Worm (Caenorhabditis elegans) whole organism, young adult: ENCODE results near the gene Y54G2A.77.
"Not testable (repeated sequence)": the region's sequence is repeated elsewhere in the genome, so short reads cannot be mapped to it uniquely, and the experiment has no call there.

Source experiments
- B0019.2 ChIP-seq: fragments of 200-800 bp; sonication (Bioruptor generic); conservative IDR thresholded peaks from 2 replicates; pipeline ENCODE4 v1.3.6; 2022; ENCODE audit warnings: missing genetic modification reagents, missing genetic modification characterization, missing compliant biosample characterization
- B0261.1 ChIP-seq: sonication (generic microtip); optimal IDR thresholded peaks from 2 replicates; lab custom pipeline; 2016; ENCODE audit warnings: mild to moderate bottlenecking, missing genetic modification characterization, moderate library complexity, missing compliant biosample characterization
- C17E4.6 ChIP-seq: fragments of 200-800 bp; sonication (Bioruptor generic); IDR thresholded peaks from 2 replicates; pipeline ENCODE4 v1.3.6; 2022; ENCODE audit warnings: missing genetic modification reagents, missing genetic modification characterization, missing compliant biosample characterization
- D2030.7 ChIP-seq: fragments of 200-800 bp; sonication (Bioruptor generic); IDR thresholded peaks from 2 replicates; pipeline ENCODE4 v1.3.6; 2022; ENCODE audit warnings: missing genetic modification reagents, missing genetic modification characterization, missing compliant biosample characterization
- F33H1.4 ChIP-seq: fragments of 200-800 bp; sonication (Bioruptor generic); IDR thresholded peaks from 2 replicates; pipeline ENCODE4 v1.3.6; 2022; ENCODE audit warnings: missing genetic modification reagents, missing genetic modification characterization, missing compliant biosample characterization
- F39B2.1 ChIP-seq: fragments of 200-800 bp; sonication (Bioruptor generic); IDR thresholded peaks from 2 replicates; pipeline ENCODE4 v1.3.6; 2022; ENCODE audit warnings: missing genetic modification reagents, missing genetic modification characterization, missing compliant biosample characterization
- K11D2.4 ChIP-seq: fragments of 200-800 bp; sonication (Bioruptor generic); IDR thresholded peaks from 2 replicates; pipeline ENCODE4 v1.3.6; 2022; ENCODE audit warnings: missing genetic modification reagents, missing genetic modification characterization, missing compliant biosample characterization
- Y53F4B.3 ChIP-seq: fragments of 200-800 bp; sonication (Bioruptor generic); IDR thresholded peaks from 2 replicates; pipeline ENCODE4 v1.3.6; 2022; ENCODE audit warnings: missing genetic modification reagents, missing genetic modification characterization, missing compliant biosample characterization
- Y53G8AR.9 ChIP-seq: fragments of 200-800 bp; sonication (Bioruptor generic); conservative IDR thresholded peaks from 2 replicates; pipeline ENCODE4 v1.3.6; 2022; ENCODE audit warnings: missing genetic modification reagents, missing genetic modification characterization, missing compliant biosample characterization
- Y56A3A.18 ChIP-seq: fragments of 200-800 bp; sonication (Bioruptor generic); IDR thresholded peaks from 2 replicates; pipeline ENCODE4 v1.3.6; 2022; ENCODE audit warnings: missing genetic modification reagents, missing genetic modification characterization, missing compliant biosample characterization
- aptf-2 ChIP-seq: fragments of 200-800 bp; sonication (Bioruptor generic); conservative IDR thresholded peaks from 2 replicates; pipeline ENCODE4 v1.3.6; 2022; ENCODE audit warnings: missing genetic modification reagents, missing genetic modification characterization, missing compliant biosample characterization
- aptf-3 ChIP-seq: fragments of 200-800 bp; sonication (Bioruptor generic); IDR thresholded peaks from 2 replicates; pipeline ENCODE4 v1.3.6; 2022; ENCODE audit warnings: missing genetic modification characterization, missing compliant biosample characterization
- attf-3 ChIP-seq: fragments of 200-800 bp; sonication (Bioruptor generic); conservative IDR thresholded peaks from 2 replicates; pipeline ENCODE4 v1.3.6; 2022; ENCODE audit warnings: missing genetic modification reagents, missing genetic modification characterization, missing compliant biosample characterization
- attf-6 ChIP-seq: fragments of 200-800 bp; sonication (Bioruptor generic); IDR thresholded peaks from 2 replicates; pipeline ENCODE4 v1.3.6; 2022; ENCODE audit warnings: missing genetic modification reagents, missing genetic modification characterization, missing compliant biosample characterization
- bed-1 ChIP-seq: fragments of 200-800 bp; sonication (Bioruptor generic); IDR thresholded peaks from 2 replicates; pipeline ENCODE4 v1.3.6; 2022; ENCODE audit warnings: missing genetic modification reagents, missing genetic modification characterization, missing compliant biosample characterization
- cebp-1 ChIP-seq, 2 experiments: fragments of 200-800 bp in 1 of 2; sonication (Bioruptor generic) in 1 of 2; sonication (generic microtip) in 1 of 2; IDR thresholded peaks in 1 of 2; optimal IDR thresholded peaks in 1 of 2; 2 replicates each; pipeline versions ENCODE4 v1.3.6 to Lab custom; 2017 to 2022; ENCODE audit warnings: missing compliant biosample characterization in 2 of 2, missing genetic modification characterization in 2 of 2, mild to moderate bottlenecking in 1 of 2, missing genetic modification reagents in 1 of 2, moderate library complexity in 1 of 2
- cebp-2 ChIP-seq: fragments of 200-800 bp; sonication (Bioruptor generic); IDR thresholded peaks from 2 replicates; pipeline ENCODE4 v1.3.6; 2022; ENCODE audit warnings: missing genetic modification characterization, missing compliant biosample characterization
- ceh-100 ChIP-seq: fragments of 200-800 bp; sonication (Bioruptor generic); IDR thresholded peaks from 2 replicates; pipeline ENCODE4 v1.3.6; 2022; ENCODE audit warnings: missing genetic modification reagents, missing genetic modification characterization, missing compliant biosample characterization
- ceh-40 ChIP-seq: fragments of 200-800 bp; sonication (Bioruptor generic); IDR thresholded peaks from 2 replicates; pipeline ENCODE4 v1.3.6; 2022; ENCODE audit warnings: missing genetic modification characterization, missing compliant biosample characterization
- ceh-58 ChIP-seq: fragments of 200-800 bp; sonication (Bioruptor generic); IDR thresholded peaks from 2 replicates; pipeline ENCODE4 v1.3.6; 2022; ENCODE audit warnings: missing genetic modification characterization, missing compliant biosample characterization
- die-1 ChIP-seq: sonication (generic microtip); optimal IDR thresholded peaks from 2 replicates; lab custom pipeline; 2016; ENCODE audit warnings: missing genotype, mild to moderate bottlenecking, missing genetic modification characterization, missing compliant biosample characterization
- dox-1 ChIP-seq: fragments of 200-800 bp; sonication (Bioruptor generic); IDR thresholded peaks from 2 replicates; pipeline ENCODE4 v1.3.6; 2022; ENCODE audit warnings: missing genetic modification reagents, missing genetic modification characterization, missing compliant biosample characterization
- egl-44 ChIP-seq: fragments of 200-800 bp; sonication (Bioruptor generic); IDR thresholded peaks from 2 replicates; pipeline ENCODE4 v1.3.6; 2022; ENCODE audit warnings: missing genetic modification reagents, missing genetic modification characterization, missing compliant biosample characterization
- ekl-4 ChIP-seq: fragments of 200-800 bp; sonication (Bioruptor generic); IDR thresholded peaks from 2 replicates; pipeline ENCODE4 v1.3.6; 2022; ENCODE audit warnings: missing genetic modification reagents, missing genetic modification characterization, missing compliant biosample characterization
- hmg-1.2 ChIP-seq: fragments of 200-800 bp; sonication (Bioruptor generic); IDR thresholded peaks from 2 replicates; pipeline ENCODE4 v1.3.6; 2022; ENCODE audit warnings: missing genetic modification reagents, missing genetic modification characterization, missing compliant biosample characterization
- hmg-20 ChIP-seq: fragments of 200-800 bp; sonication (Bioruptor generic); IDR thresholded peaks from 2 replicates; pipeline ENCODE4 v1.3.6; 2022; ENCODE audit warnings: missing genetic modification reagents, missing genetic modification characterization, missing compliant biosample characterization
- hsf-1 ChIP-seq: fragments of 200-800 bp; sonication (Bioruptor generic); IDR thresholded peaks from 2 replicates; pipeline ENCODE4 v1.3.6; 2022; ENCODE audit warnings: missing genetic modification reagents, missing genetic modification characterization, missing compliant biosample characterization
- let-526 ChIP-seq: fragments of 200-800 bp; sonication (Bioruptor generic); IDR thresholded peaks from 2 replicates; pipeline ENCODE4 v1.3.6; 2022; ENCODE audit warnings: missing genetic modification reagents, missing genetic modification characterization, missing compliant biosample characterization
- lin-26 ChIP-seq: fragments of 200-800 bp; sonication (Bioruptor generic); IDR thresholded peaks from 2 replicates; pipeline ENCODE4 v1.3.6; 2022; ENCODE audit warnings: missing genetic modification reagents, missing genetic modification characterization, missing compliant biosample characterization
- mcd-1 ChIP-seq: fragments of 200-800 bp; sonication (Bioruptor generic); IDR thresholded peaks from 2 replicates; pipeline ENCODE4 v1.3.6; 2022; ENCODE audit warnings: missing genetic modification reagents, missing genetic modification characterization, missing compliant biosample characterization
- nfya-2 ChIP-seq: fragments of 200-800 bp; sonication (Bioruptor generic); IDR thresholded peaks from 2 replicates; pipeline ENCODE4 v1.3.6; 2022; ENCODE audit warnings: missing genetic modification reagents, missing genetic modification characterization, missing compliant biosample characterization
- nfyb-1 ChIP-seq: fragments of 200-800 bp; sonication (Bioruptor generic); IDR thresholded peaks from 2 replicates; pipeline ENCODE4 v1.3.6; 2022; ENCODE audit warnings: missing genetic modification reagents, missing genetic modification characterization, missing compliant biosample characterization
- nhr-120 ChIP-seq: fragments of 200-800 bp; sonication (Bioruptor generic); IDR thresholded peaks from 2 replicates; pipeline ENCODE4 v1.3.6; 2022; ENCODE audit warnings: missing genetic modification characterization, missing compliant biosample characterization
- pbrm-1 ChIP-seq: fragments of 200-800 bp; sonication (Bioruptor generic); IDR thresholded peaks from 2 replicates; pipeline ENCODE4 v1.3.6; 2022; ENCODE audit warnings: missing genetic modification reagents, missing genetic modification characterization, missing compliant biosample characterization
- rcor-1 ChIP-seq: fragments of 200-800 bp; sonication (Bioruptor generic); IDR thresholded peaks from 2 replicates; pipeline ENCODE4 v1.3.6; 2022; ENCODE audit warnings: missing genetic modification reagents, missing genetic modification characterization, missing compliant biosample characterization
- rpc-1 ChIP-seq, 2 experiments: fragments of 150-350 bp in 1 of 2; sonication (generic microtip) in 1 of 2; optimal IDR thresholded peaks; 2 replicates each; lab custom pipeline; 2014 to 2018; ENCODE audit warnings: missing biosample characterization in 1 of 2, missing genetic modification characterization in 1 of 2, missing genetic modification reagents in 1 of 2, missing genotype in 1 of 2
- tbp1 ChIP-seq: fragments of 200-800 bp; sonication (Bioruptor generic); optimal IDR thresholded peaks from 2 replicates; lab custom pipeline; 2018; ENCODE audit warnings: mild to moderate bottlenecking, missing genetic modification characterization, missing compliant biosample characterization
- ztf-25 ChIP-seq: fragments of 200-800 bp; sonication (Bioruptor generic); IDR thresholded peaks from 2 replicates; pipeline ENCODE4 v1.3.6; 2022; ENCODE audit warnings: missing genetic modification reagents, missing genetic modification characterization, missing compliant biosample characterization
- ztf-28 ChIP-seq: fragments of 200-800 bp; sonication (Bioruptor generic); IDR thresholded peaks from 2 replicates; pipeline ENCODE4 v1.3.6; 2022; ENCODE audit warnings: missing genetic modification reagents, missing genetic modification characterization, missing compliant biosample characterization

The Y54G2A.77 gene

DNA sequence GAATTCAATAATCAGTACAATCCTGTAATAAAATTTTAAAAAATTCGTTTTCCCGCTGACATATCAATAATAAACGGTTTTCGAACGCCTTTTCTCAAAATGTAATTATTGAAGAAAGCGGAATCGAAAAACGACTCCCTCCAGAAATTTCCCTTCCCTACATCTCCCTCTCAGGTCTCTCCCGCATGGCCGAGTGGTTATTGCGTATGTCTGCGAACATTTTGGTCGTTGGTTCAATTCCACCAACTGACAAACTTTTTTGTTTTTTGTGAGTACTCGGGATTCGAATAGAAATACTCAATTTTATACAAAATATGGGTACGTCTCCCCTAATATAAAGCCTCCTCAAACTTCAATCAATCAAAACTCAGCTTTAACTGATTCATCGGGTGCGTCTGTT lies 22.4 kb upstream of the Y54G2A.77 start:
- TF ChIP-seq C17E4.6 (GFP tag; lab: Robert Waterston, UW) (0 out of 2 replicates have a peak, but pooled peaks have one; percentile 69), ztf-28 (peak; percentile 72), B0261.1 (tag; lab: Kevin White, UChicago) (peak; percentile 66), pbrm-1 (GFP tag; lab: Robert Waterston, UW) (peak; percentile 71), cebp-2 (peak; percentile 49; the same call in 1 of the 2 replicates), egl-44 (GFP tag; lab: Robert Waterston, UW) (peak; percentile 92), ceh-40 (GFP tag; lab: Robert Waterston, UW) (peak; percentile 82), nhr-120 (GFP tag; lab: Robert Waterston, UW) (0 out of 2 replicates have a peak, but pooled peaks have one; percentile 75), ceh-100 (peak; percentile 59), D2030.7 (GFP tag; lab: Robert Waterston, UW) (peak; percentile 52; the same call in 1 of the 2 replicates), die-1 (peak; percentile 6), hsf-1 (0 out of 2 replicates have a peak, but pooled peaks have one; percentile 57), tbp1 (GFP tag; lab: Kevin White, UChicago) (peak; percentile 87), hmg-1.2 (GFP tag; lab: Robert Waterston, UW) (peak; percentile 79), Y53G8AR.9 (GFP tag; lab: Robert Waterston, UW) (0 out of 2 replicates have a peak, but pooled peaks have one; percentile 48), F33H1.4 (GFP tag; lab: Robert Waterston, UW) (0 out of 2 replicates have a peak, but pooled peaks have one; percentile 39), F39B2.1 (0 out of 2 replicates have a peak, but pooled peaks have one; percentile 35), cebp-1 (GFP tag; IDR thresholded peaks at IDR 0.05; lab: Robert Waterston, UW) (0 out of 2 replicates have a peak, but pooled peaks have one; percentile 14), B0019.2 (GFP tag; lab: Robert Waterston, UW) (peak; percentile 60; the same call in 1 of the 2 replicates), bed-1 (GFP tag; lab: Robert Waterston, UW) (0 out of 2 replicates have a peak, but pooled peaks have one; percentile 63), aptf-3 (GFP tag; lab: Robert Waterston, UW) (peak; percentile 84; the same call in 1 of the 2 replicates), nfyb-1 (GFP tag; lab: Robert Waterston, UW) (peak; percentile 88), K11D2.4 (0 out of 2 replicates have a peak, but pooled peaks have one; percentile 22), hmg-20 (0 out of 2 replicates have a peak, but pooled peaks have one; percentile 21), ekl-4 (GFP tag; lab: Robert Waterston, UW) (peak; percentile 60; the same call in 1 of the 2 replicates), Y56A3A.18 (GFP tag; lab: Robert Waterston, UW) (peak; percentile 84), nfya-2 (GFP tag; lab: Robert Waterston, UW) (0 out of 2 replicates have a peak, but pooled peaks have one; percentile 60), mcd-1 (GFP tag; lab: Robert Waterston, UW) (peak; percentile 65), dox-1 (peak; percentile 82), Y53F4B.3 (GFP tag; lab: Robert Waterston, UW) (peak; percentile 28; the same call in 1 of the 2 replicates), aptf-2 (0 out of 2 replicates have a peak, but pooled peaks have one; percentile 31), lin-26 (GFP tag; lab: Robert Waterston, UW) (peak; percentile 97), ceh-58 (GFP tag; lab: Robert Waterston, UW) (0 out of 2 replicates have a peak, but pooled peaks have one; percentile 53), attf-6 (peak; percentile 65; the same call in 1 of the 2 replicates), ztf-25 (peak; percentile 89; the same call in 1 of the 2 replicates), attf-3 (GFP tag; lab: Robert Waterston, UW) (peak; percentile 54), rpc-1 (optimal IDR thresholded peaks at IDR 0.05; lab: Kevin White, UChicago) (peak; percentile 13), rpc-1 (tag; optimal IDR thresholded peaks at IDR 0.05; lab: Kevin White, UChicago) (peak; percentile 14), let-526 (GFP tag; lab: Robert Waterston, UW) (0 out of 2 replicates have a peak, but pooled peaks have one; percentile 51), rcor-1 (GFP tag; lab: Robert Waterston, UW) (peak; percentile 42; the same call in 1 of the 2 replicates)
- not testable (repeated sequence) for TF ChIP-seq cebp-1 (tag; optimal IDR thresholded peaks at IDR 0.05; lab: Kevin White, UChicago)
